Worm (Caenorhabditis elegans) whole organism, young adult: ENCODE measurements around the gene srw-99.
A peak's percentile ranks its signal among the peaks of the same experiment; 100 is the strongest.

Experiments
- B0261.1 ChIP-seq: sonication (generic microtip); optimal IDR thresholded peaks from 2 replicates; lab custom pipeline; 2016; ENCODE audit warnings: mild to moderate bottlenecking, missing genetic modification characterization, moderate library complexity, missing compliant biosample characterization
- F39B2.1 ChIP-seq: fragments of 200-800 bp; sonication (Bioruptor generic); IDR thresholded peaks from 2 replicates; pipeline ENCODE4 v1.3.6; 2022; ENCODE audit warnings: missing genetic modification reagents, missing genetic modification characterization, missing compliant biosample characterization
- F57C9.4 ChIP-seq: sonication (generic microtip); optimal IDR thresholded peaks from 2 replicates; lab custom pipeline; 2017; ENCODE audit warnings: mild to moderate bottlenecking, missing genetic modification characterization, missing compliant biosample characterization
- K11D2.4 ChIP-seq: fragments of 200-800 bp; sonication (Bioruptor generic); IDR thresholded peaks from 2 replicates; pipeline ENCODE4 v1.3.6; 2022; ENCODE audit warnings: missing genetic modification reagents, missing genetic modification characterization, missing compliant biosample characterization
- Y56A3A.18 ChIP-seq: fragments of 200-800 bp; sonication (Bioruptor generic); IDR thresholded peaks from 2 replicates; pipeline ENCODE4 v1.3.6; 2022; ENCODE audit warnings: missing genetic modification reagents, missing genetic modification characterization, missing compliant biosample characterization
- Y79H2A.3 ChIP-seq: fragments of 200-800 bp; sonication (Bioruptor generic); conservative IDR thresholded peaks from 2 replicates; pipeline ENCODE4 v1.3.6; 2022; ENCODE audit warnings: missing genetic modification reagents, missing genetic modification characterization, missing compliant biosample characterization
- ZK185.1 ChIP-seq: sonication (generic microtip); optimal IDR thresholded peaks from 2 replicates; lab custom pipeline; 2016; ENCODE audit warnings: mild to moderate bottlenecking, missing genetic modification characterization, missing compliant biosample characterization; ENCODE audit not compliant: poor library complexity, severe bottlenecking
- aptf-3 ChIP-seq: fragments of 200-800 bp; sonication (Bioruptor generic); IDR thresholded peaks from 2 replicates; pipeline ENCODE4 v1.3.6; 2022; ENCODE audit warnings: missing genetic modification characterization, missing compliant biosample characterization
- athp-1 ChIP-seq: sonication (generic microtip); optimal IDR thresholded peaks from 2 replicates; lab custom pipeline; 2017; ENCODE audit warnings: mild to moderate bottlenecking, missing genetic modification characterization, missing compliant biosample characterization
- attf-5 ChIP-seq: fragments of 200-800 bp; sonication (Bioruptor generic); optimal IDR thresholded peaks from 2 replicates; lab custom pipeline; 2018; ENCODE audit warnings: mild to moderate bottlenecking, missing genetic modification characterization, missing compliant biosample characterization
- ceh-27 ChIP-seq: fragments of 200-800 bp; sonication (Bioruptor generic); optimal IDR thresholded peaks from 2 replicates; lab custom pipeline; 2018; ENCODE audit warnings: mild to moderate bottlenecking, missing genetic modification characterization, moderate library complexity, missing compliant biosample characterization
- ceh-40 ChIP-seq: fragments of 200-800 bp; sonication (Bioruptor generic); IDR thresholded peaks from 2 replicates; pipeline ENCODE4 v1.3.6; 2022; ENCODE audit warnings: missing genetic modification characterization, missing compliant biosample characterization
- dpl-1 ChIP-seq: fragments of 150-350 bp; optimal IDR thresholded peaks from 2 replicates; lab custom pipeline; 2014; ENCODE audit warnings: missing biosample characterization, missing genetic modification reagents, missing genetic modification characterization
- egl-18 ChIP-seq: fragments of 200-800 bp; sonication (Bioruptor generic); IDR thresholded peaks from 2 replicates; pipeline ENCODE4 v1.3.6; 2022; ENCODE audit warnings: missing genetic modification reagents, missing genetic modification characterization, missing compliant biosample characterization
- egl-44 ChIP-seq: fragments of 200-800 bp; sonication (Bioruptor generic); IDR thresholded peaks from 2 replicates; pipeline ENCODE4 v1.3.6; 2022; ENCODE audit warnings: missing genetic modification reagents, missing genetic modification characterization, missing compliant biosample characterization
- gei-17 ChIP-seq: fragments of 200-800 bp; sonication (Bioruptor generic); optimal IDR thresholded peaks from 2 replicates; lab custom pipeline; 2018; ENCODE audit warnings: mild to moderate bottlenecking, missing genetic modification characterization, missing compliant biosample characterization
- hmg-1.2 ChIP-seq: fragments of 200-800 bp; sonication (Bioruptor generic); IDR thresholded peaks from 2 replicates; pipeline ENCODE4 v1.3.6; 2022; ENCODE audit warnings: missing genetic modification reagents, missing genetic modification characterization, missing compliant biosample characterization
- hsf-1 ChIP-seq: fragments of 200-800 bp; sonication (Bioruptor generic); IDR thresholded peaks from 2 replicates; pipeline ENCODE4 v1.3.6; 2022; ENCODE audit warnings: missing genetic modification reagents, missing genetic modification characterization, missing compliant biosample characterization
- let-607 ChIP-seq, 2 experiments: fragments of 200-800 bp in 1 of 2; sonication (Bioruptor generic) in 1 of 2; sonication (generic microtip) in 1 of 2; optimal IDR thresholded peaks; 2 replicates each; lab custom pipeline; 2016 to 2018; ENCODE audit warnings: mild to moderate bottlenecking in 2 of 2, missing compliant biosample characterization in 2 of 2, missing genetic modification characterization in 2 of 2, moderate library complexity in 2 of 2, missing genotype in 1 of 2
- lin-26 ChIP-seq: fragments of 200-800 bp; sonication (Bioruptor generic); IDR thresholded peaks from 2 replicates; pipeline ENCODE4 v1.3.6; 2022; ENCODE audit warnings: missing genetic modification reagents, missing genetic modification characterization, missing compliant biosample characterization
- lin-40 ChIP-seq: sonication (generic microtip); optimal IDR thresholded peaks from 2 replicates; lab custom pipeline; 2016; ENCODE audit warnings: missing genetic modification characterization, mild to moderate bottlenecking, missing compliant biosample characterization, missing genotype, missing genetic modification reagents
- lin-54 ChIP-seq: fragments of 200-800 bp; sonication (Bioruptor generic); optimal IDR thresholded peaks from 2 replicates; lab custom pipeline; 2018; ENCODE audit warnings: mild to moderate bottlenecking, missing genetic modification characterization, missing compliant biosample characterization
- lir-1 ChIP-seq: fragments of 200-800 bp; sonication (Bioruptor generic); conservative IDR thresholded peaks from 2 replicates; pipeline ENCODE4 v1.3.6; 2022; ENCODE audit warnings: missing genetic modification reagents, missing genetic modification characterization, missing compliant biosample characterization
- lsl-1 ChIP-seq: fragments of 200-800 bp; sonication (Bioruptor generic); optimal IDR thresholded peaks from 2 replicates; lab custom pipeline; 2018; ENCODE audit warnings: mild to moderate bottlenecking, missing genetic modification characterization, moderate library complexity, missing compliant biosample characterization
- madf-6 ChIP-seq: fragments of 200-800 bp; sonication (Bioruptor generic); IDR thresholded peaks from 2 replicates; pipeline ENCODE4 v1.3.6; 2022; ENCODE audit warnings: missing genetic modification reagents, missing genetic modification characterization, missing compliant biosample characterization
- nfyb-1 ChIP-seq: fragments of 200-800 bp; sonication (Bioruptor generic); IDR thresholded peaks from 2 replicates; pipeline ENCODE4 v1.3.6; 2022; ENCODE audit warnings: missing genetic modification reagents, missing genetic modification characterization, missing compliant biosample characterization
- nhr-179 ChIP-seq: sonication (generic microtip); optimal IDR thresholded peaks from 2 replicates; lab custom pipeline; 2016; ENCODE audit warnings: mild to moderate bottlenecking, missing genetic modification characterization, missing compliant biosample characterization
- nhr-27 ChIP-seq: fragments of 200-800 bp; sonication (Bioruptor generic); optimal IDR thresholded peaks from 2 replicates; lab custom pipeline; 2018; ENCODE audit warnings: mild to moderate bottlenecking, missing genetic modification characterization, moderate library complexity, missing compliant biosample characterization
- rec-8 ChIP-seq, 2 experiments: sonication (generic microtip); optimal IDR thresholded peaks; 2 replicates each; lab custom pipeline; 2016; ENCODE audit warnings: mild to moderate bottlenecking in 2 of 2, missing genetic modification characterization in 2 of 2, missing genetic modification reagents in 2 of 2, missing genotype in 2 of 2, missing biosample characterization in 1 of 2, missing compliant biosample characterization in 1 of 2, moderate library complexity in 1 of 2
- sdz-38 ChIP-seq: sonication (generic microtip); optimal IDR thresholded peaks from 2 replicates; lab custom pipeline; 2016; ENCODE audit warnings: missing genotype, missing genetic modification characterization, missing compliant biosample characterization
- snpc-1.1 ChIP-seq: sonication (generic microtip); optimal IDR thresholded peaks from 2 replicates; lab custom pipeline; 2017; ENCODE audit warnings: missing genetic modification characterization, mild to moderate bottlenecking, missing compliant biosample characterization, antibody characterized with exemption, moderate library complexity, missing genotype, missing genetic modification reagents; ENCODE audit not compliant: insufficient read depth
- tbp1 ChIP-seq: fragments of 200-800 bp; sonication (Bioruptor generic); optimal IDR thresholded peaks from 2 replicates; lab custom pipeline; 2018; ENCODE audit warnings: mild to moderate bottlenecking, missing genetic modification characterization, missing compliant biosample characterization
- zim-3 ChIP-seq: sonication (generic microtip); optimal IDR thresholded peaks from 2 replicates; lab custom pipeline; 2017; ENCODE audit warnings: mild to moderate bottlenecking, missing genetic modification characterization, moderate library complexity, missing compliant biosample characterization
- ztf-28 ChIP-seq: fragments of 200-800 bp; sonication (Bioruptor generic); IDR thresholded peaks from 2 replicates; pipeline ENCODE4 v1.3.6; 2022; ENCODE audit warnings: missing genetic modification reagents, missing genetic modification characterization, missing compliant biosample characterization

The srw-99 gene

ce11 chrV:1708441-1708840, at the start of gene srw-99:
srw-99 (plus strand) TSS chrV:1708741.
- TF ChIP-seq madf-6 (GFP tag; lab: Robert Waterston, UW) = no peak
- TF ChIP-seq rec-8 (tag; optimal IDR thresholded peaks at IDR 0.05; lab: Kevin White, UChicago) = no peak
- no peak for TF ChIP-seq let-607 (tag; optimal IDR thresholded peaks at IDR 0.05; lab: Kevin White, UChicago)
- TF ChIP-seq F39B2.1 (GFP tag; lab: Robert Waterston, UW) = no peak
- no peak for TF ChIP-seq lir-1 (GFP tag; lab: Robert Waterston, UW)
- no peak for TF ChIP-seq lin-40
- TF ChIP-seq aptf-3 (GFP tag; lab: Robert Waterston, UW) = no peak
- no peak for TF ChIP-seq gei-17 (GFP tag; lab: Kevin White, UChicago)
- TF ChIP-seq egl-44 (GFP tag; lab: Robert Waterston, UW) = no peak
- TF ChIP-seq lin-26 (GFP tag; lab: Robert Waterston, UW) = no peak
- TF ChIP-seq ceh-27 = no peak
- TF ChIP-seq Y79H2A.3 (GFP tag; lab: Robert Waterston, UW) = no peak
- no peak for TF ChIP-seq K11D2.4 (GFP tag; lab: Robert Waterston, UW)
- TF ChIP-seq snpc-1.1 (tag; lab: Kevin White, UChicago) = no peak

- TF ChIP-seq egl-18 (GFP tag; lab: Robert Waterston, UW) (no peak), zim-3 (tag; lab: Kevin White, UChicago) (no peak), dpl-1 (GFP tag; lab: Kevin White, UChicago) (no peak), rec-8 (tag; optimal IDR thresholded peaks at IDR 0.05; lab: Kevin White, UChicago) (no peak), ceh-40 (GFP tag; lab: Robert Waterston, UW) (no peak), hsf-1 (GFP tag; lab: Robert Waterston, UW) (0 out of 2 replicates have a peak, but pooled peaks have one; percentile 32), nhr-27 (no peak)
These were observed 46.3 kb upstream of the srw-99 start, which contains the start of gene irld-40 for ce11 chrV:1662270-1662669. irld-40 (plus strand) TSS chrV:1662570.

- TF ChIP-seq Y56A3A.18 (GFP tag; lab: Robert Waterston, UW) = no peak
- TF ChIP-seq attf-5 (GFP tag; lab: Kevin White, UChicago) = no peak
- no peak for TF ChIP-seq hmg-1.2 (GFP tag; lab: Robert Waterston, UW)
- no peak for TF ChIP-seq lin-54 (GFP tag; lab: Kevin White, UChicago)
- no peak for TF ChIP-seq nfyb-1
- no peak for TF ChIP-seq sdz-38 (tag; lab: Kevin White, UChicago)
- TF ChIP-seq F57C9.4 = no peak
- TF ChIP-seq B0261.1 (tag; lab: Kevin White, UChicago) = no peak
- TF ChIP-seq, all 124 proteins: peak for 0
These were observed 43.6 kb upstream of the srw-99 start, which contains the start of gene K04F1.9 for ce11 chrV:1664921-1665320. K04F1.9 (plus strand) TSS chrV:1665221.

ce11 chrV:1666904-1667303, 41.6 kb upstream of the srw-99 start, which contains the start of gene K04F1.8:
K04F1.8 (plus strand) TSS chrV:1667204.
- TF ChIP-seq athp-1 (tag; lab: Kevin White, UChicago) = no peak
- TF ChIP-seq nhr-179 (tag; lab: Kevin White, UChicago) = no peak
- TF ChIP-seq lsl-1 = no peak
- no peak for TF ChIP-seq ztf-28 (GFP tag; lab: Robert Waterston, UW)
- TF ChIP-seq tbp1 (GFP tag; lab: Kevin White, UChicago) = no peak
- no peak for TF ChIP-seq ZK185.1 (tag; lab: Kevin White, UChicago)
